Worm (Caenorhabditis elegans) whole organism, dauer: Measurements from ENCODE around the gene C47E8.9.

ENCODE experiments used
- unc-62 ChIP-seq: sonication (generic microtip); optimal IDR thresholded peaks from 2 replicates; lab custom pipeline; 2017; ENCODE audit warnings: missing biosample characterization, missing genetic modification reagents, missing genetic modification characterization

C47E8.9 gene

DNA sequence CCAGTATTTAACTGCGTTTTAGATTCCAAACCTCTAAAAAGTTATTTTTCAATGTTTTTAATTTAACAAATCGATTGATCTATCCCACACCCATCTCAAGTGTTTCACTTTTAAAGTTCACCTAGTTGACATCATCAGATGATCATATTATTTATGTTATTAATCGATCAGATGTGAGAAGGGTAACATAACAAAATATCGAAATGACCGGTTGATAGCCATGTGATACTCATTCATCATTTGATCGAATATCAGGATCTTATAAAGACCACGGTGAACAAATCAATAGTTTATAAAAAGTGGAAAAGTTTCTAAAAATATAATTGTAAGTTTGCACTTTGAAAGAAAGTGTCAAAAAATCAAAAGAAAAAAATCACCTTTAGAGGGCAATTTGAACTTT is 7.4 kb upstream of the C47E8.9 start:
- no peak for TF ChIP-seq unc-62 (GFP tag; lab: Kevin White, UChicago)

DNA sequence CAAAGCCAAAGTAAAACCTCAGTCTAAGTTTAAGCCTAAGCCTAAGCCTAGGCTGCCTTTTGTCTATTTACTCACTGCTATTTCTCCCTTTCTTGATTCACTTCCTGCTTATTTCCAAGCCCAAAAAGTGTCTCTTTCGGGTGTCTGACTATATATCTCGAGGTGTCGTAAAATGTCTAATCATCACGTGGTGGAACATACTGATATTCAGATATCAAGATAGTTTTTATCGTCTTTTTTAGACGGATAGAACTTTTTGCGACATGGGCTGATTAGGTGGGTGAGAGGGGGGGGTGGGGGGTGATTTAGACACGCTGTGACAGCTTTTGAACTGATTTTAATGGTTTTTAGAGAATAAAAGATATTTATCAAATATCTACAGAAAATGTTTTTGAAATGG is 6.1 kb upstream of the C47E8.9 start:
- TF ChIP-seq unc-62 (GFP tag; lab: Kevin White, UChicago), result no peak

DNA sequence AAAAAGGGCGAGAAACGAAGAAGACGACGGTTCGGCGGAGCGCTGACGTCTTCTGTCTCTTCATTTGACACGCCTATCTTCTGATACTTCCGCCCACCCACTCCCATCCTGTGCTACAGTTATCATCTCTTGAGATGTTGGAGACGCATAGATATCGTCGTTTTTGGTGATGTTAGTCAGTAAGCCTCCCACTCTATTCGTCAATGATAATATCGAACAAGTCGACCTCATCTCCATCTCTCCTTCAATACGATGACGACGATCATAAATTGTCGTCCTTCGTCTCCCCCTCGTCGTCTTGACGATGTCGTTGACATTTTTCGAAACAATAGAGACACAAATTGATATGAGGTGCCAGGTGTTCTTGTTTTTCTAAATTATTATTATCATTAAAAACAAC is 5.0 kb upstream of the C47E8.9 start, which contains the start of gene slc-25A29:
Gene slc-25A29, minus strand, starts transcription at position 45 of the 400 bp plus-strand sequence.
- TF ChIP-seq unc-62 (GFP tag; lab: Kevin White, UChicago), result no peak

DNA sequence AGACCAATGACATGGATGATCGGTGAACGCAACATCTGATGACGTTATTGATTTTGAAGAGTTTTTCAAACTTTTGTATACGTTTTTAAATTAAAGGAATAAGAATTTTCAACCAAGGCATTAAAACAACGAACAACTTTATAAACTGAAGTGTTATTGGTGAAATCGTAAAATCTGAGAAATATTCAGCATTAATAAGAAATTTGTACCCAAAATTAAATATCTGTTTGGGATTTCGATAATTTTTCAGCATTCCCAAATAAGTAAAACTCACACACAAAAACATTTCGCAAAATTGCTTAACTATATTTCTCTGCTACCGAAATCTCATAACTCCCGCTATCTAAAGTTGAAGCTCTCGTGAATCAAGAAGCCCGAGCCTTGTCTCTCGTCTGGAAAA is 3.5 kb upstream of the C47E8.9 start:
- TF ChIP-seq unc-62 (GFP tag; lab: Kevin White, UChicago), result no peak

DNA sequence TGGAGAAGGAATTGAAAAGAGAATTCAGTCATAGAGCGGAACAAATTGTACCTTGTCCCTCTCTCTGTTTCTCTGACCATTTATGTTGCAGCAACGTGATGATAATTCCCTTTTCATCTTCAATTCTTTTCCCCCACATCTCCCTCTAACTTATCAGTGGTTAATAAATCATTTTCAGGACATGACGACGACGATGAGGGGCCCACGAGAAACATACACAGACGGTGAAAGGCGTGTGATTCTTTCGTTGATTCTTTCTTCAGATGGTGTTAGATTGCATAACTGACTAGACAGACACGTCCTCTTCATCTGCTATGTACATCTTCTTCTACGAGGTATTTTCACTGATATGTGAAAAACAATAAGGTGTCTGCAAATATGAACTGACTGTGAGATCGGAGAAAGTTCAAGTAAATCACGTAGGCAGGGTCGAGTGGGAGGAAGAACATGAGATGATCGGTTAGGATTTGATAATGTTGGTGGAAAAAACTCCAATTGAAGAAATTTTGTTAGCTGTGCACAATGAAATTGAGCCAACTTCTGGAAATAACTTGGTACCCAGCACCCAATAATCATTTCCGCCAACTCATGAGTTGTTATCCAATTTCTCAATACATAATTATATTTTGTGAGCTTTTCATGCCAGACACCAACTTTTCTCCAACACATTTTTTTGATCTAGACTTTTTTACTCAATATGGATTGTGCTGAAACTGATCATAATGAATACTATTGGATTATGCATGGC is 2.3 kb upstream of the C47E8.9 start, which contains the start of gene srh-17:
Gene srh-17, plus strand, starts transcription at position 698 of the 748 bp plus-strand sequence.
- no peak for TF ChIP-seq unc-62 (GFP tag; lab: Kevin White, UChicago)

DNA sequence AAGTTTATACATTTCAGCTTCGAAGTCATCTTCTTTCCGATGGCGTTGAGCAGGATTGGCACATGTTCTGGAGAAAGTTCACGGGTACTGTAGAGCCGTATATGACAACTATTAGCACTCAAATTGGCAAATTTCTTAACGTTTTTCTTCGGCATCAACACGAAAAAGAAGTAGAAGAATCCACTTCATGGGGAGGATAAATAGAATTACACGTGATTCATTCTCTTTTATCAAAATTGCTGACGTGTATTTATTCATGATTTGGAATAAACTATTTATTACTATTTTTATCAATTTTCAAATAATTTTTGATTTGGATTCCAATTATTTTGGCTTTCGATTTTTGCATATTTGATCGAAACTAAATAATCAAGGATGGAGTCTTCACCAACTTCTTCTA is 2.6 kb downstream of the C47E8.9 start, which contains the start of gene C47E8.1:
Gene C47E8.1, plus strand, starts transcription at position 301 of the 400 bp plus-strand sequence.
- TF ChIP-seq unc-62 (GFP tag; lab: Kevin White, UChicago), result no peak

DNA sequence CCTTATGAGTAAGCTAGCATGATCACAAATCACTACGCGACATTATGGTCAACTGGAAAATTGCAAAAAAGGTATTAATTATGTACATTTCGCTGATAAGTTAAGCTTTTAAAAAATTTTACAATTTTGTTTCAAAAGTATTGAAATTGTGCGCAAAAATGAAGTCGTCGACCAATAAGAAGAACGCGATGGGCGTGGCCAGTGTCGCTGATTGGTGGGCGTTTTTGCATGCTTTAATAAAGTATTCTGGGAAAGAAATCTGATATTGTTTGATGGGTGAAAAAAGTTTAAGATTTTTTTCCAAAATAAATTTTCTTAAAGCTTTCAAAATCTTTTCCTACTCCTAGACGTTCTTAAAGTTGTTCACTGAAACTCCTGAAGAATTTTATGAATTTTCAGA is 15.2 kb downstream of the C47E8.9 start:
- TF ChIP-seq unc-62 (GFP tag; lab: Kevin White, UChicago), result no peak

DNA sequence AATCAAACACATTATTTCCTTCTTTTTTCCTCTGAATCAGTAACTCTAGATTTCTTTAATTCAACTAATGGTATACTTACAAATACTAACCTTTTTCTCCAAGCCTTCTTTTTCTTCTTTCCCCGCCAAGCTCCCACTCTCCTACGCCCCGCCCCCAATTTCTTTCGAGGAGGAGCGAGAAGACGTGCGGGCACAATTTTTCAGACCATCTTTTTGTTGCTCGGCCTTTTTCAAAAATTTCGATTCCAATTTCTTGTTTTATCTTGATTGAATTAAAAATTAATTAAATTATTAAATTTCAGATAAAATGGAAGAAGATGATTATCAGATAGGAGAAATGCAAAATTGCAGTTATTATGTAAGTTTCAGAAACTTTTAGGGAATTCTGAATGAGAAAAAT is 16.9 kb downstream of the C47E8.9 start, which contains the start of gene C47E8.3:
Gene C47E8.3, plus strand, starts transcription at position 301 of the 400 bp plus-strand sequence.
- no peak for TF ChIP-seq unc-62 (GFP tag; lab: Kevin White, UChicago)

DNA sequence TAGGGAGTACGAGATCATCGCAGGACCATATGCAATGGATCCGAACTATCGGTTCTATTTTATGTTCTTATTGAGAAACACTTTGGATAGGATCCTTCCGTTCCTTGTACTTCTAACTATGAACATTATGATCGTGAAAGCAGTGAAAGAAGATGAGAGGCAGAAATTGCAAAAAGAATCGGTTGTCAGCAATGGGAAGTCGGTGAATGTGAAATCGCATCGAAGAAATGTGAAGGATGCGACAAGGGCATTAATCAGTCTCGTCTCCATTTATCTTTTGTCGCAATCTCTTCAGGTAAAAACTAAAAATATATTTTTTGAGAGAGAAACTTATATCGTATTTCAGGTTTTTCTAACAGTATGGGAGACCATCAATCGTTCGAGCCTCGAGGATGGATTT is 19.8 kb downstream of the C47E8.9 start:
- TF ChIP-seq unc-62 (GFP tag; lab: Kevin White, UChicago), result no peak

DNA sequence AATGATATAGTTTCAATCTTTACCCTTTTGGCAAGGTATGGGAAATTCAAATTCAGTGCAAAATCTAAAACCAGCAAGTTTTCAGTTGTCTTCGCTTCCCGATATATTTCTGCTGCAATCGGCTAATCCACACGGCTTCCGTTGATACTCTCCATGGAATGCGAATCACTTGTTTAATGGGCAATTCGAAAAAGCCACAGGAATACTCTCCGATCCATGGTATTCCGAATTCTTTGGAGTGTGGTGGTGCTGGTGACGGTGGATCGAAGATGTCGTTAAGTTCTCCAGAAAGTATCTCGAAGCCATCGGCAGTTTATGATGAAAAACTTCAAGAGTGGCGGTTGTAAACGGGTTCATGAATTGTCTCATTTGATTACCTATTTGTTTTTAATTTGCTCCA is 20.2 kb downstream of the C47E8.9 start:
- TF ChIP-seq unc-62 (GFP tag; lab: Kevin White, UChicago), result no peak

DNA sequence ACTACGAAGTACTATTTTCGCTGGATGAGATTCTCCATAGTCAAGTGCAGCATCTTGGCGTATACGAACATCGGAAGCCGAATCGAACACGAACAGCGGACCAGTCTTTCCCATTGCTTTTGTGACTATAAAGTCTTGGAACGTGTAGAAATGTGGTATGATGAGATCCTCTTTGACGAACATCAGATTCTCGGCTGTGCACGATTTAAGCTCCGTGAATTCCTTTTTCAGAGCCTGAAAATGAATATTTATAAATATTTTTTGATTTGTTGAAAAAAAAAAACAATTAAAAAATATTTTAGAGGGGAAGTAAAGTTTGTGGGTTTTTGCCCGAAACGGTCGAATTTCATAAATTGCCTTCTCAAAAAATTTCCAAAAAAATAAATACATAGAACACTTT is 20.8 kb downstream of the C47E8.9 start:
- no peak for TF ChIP-seq unc-62 (GFP tag; lab: Kevin White, UChicago)

DNA sequence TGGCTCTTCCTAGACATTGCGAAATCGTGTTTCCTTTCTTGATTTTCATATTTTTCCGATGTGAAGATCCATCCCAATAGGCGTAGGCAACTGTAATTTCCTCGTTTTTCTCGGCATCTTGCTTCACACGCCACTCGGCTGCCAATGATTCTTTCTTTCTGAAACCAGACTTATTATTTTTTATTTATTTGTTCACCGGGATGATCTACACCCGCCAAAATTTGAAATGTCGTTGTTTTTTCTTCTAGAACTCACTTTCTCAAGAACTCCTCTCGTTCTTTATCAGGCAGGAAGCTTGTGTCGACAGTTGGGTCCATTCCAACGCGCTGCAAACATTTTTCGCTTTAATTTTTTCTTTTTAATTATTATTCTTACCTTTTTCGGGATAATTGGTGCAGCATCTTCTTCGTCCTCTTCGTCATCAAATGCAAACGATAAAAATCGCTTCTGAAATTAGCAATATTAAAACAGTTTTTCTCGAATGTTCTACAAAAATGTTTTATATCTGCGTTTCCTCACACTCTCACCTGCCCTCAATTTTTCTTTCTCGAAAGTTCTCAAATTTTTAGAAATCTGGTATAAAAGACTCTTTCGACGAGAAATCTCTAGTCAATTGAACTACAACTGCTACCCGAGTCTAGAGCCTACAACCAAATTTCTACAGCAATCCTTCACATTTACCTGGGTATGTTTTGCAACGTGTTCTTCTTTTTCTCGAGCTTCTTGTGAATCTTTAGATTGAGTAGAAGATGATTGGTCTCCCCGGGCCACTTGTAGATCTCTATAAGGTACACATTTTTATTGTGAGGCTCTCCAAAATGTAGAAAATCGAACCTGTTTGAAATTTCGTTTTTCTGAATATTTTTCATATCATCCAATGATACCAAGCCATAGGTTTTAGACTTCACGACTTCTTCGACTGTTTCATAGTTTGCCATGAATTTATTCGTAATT is 21.5 kb downstream of the C47E8.9 start, which contains the start of gene hsp-90:
Gene hsp-90, plus strand, starts transcription at position 560 of the 954 bp plus-strand sequence.
- TF ChIP-seq unc-62 (GFP tag; lab: Kevin White, UChicago), result no peak

DNA sequence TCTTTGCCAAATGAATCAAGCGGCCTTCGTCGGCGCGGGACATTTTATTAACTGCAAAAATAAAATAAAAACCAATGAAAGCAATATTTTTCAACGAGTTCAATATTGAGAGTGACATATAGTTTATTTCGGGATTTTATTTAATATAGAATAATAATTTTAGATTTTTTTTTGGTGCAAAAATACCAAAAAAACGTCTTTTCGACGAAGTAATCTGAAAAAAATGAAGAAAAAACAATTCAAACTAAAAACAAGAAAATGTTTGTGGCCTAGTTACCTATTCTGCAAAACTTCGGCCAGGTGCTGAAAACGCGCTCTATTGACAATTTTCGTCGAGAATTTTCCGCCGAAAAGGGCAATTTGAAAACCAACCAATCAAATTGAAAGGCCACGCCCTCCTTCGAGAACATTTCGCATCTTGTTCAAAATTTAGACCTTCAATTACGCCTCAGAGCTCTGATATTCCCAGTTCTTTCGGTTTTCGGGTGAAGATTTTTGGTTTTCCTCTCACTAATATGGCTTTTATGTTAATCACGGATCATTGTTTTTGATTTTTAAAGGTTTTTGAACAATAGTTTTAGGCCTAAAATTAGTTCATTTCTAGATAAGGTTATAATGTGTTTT is 22.4 kb downstream of the C47E8.9 start, which contains the start of gene C47E8.4:
Gene C47E8.4, minus strand, starts transcription at position 51 of the 624 bp plus-strand sequence.
- no peak for TF ChIP-seq unc-62 (GFP tag; lab: Kevin White, UChicago)

DNA sequence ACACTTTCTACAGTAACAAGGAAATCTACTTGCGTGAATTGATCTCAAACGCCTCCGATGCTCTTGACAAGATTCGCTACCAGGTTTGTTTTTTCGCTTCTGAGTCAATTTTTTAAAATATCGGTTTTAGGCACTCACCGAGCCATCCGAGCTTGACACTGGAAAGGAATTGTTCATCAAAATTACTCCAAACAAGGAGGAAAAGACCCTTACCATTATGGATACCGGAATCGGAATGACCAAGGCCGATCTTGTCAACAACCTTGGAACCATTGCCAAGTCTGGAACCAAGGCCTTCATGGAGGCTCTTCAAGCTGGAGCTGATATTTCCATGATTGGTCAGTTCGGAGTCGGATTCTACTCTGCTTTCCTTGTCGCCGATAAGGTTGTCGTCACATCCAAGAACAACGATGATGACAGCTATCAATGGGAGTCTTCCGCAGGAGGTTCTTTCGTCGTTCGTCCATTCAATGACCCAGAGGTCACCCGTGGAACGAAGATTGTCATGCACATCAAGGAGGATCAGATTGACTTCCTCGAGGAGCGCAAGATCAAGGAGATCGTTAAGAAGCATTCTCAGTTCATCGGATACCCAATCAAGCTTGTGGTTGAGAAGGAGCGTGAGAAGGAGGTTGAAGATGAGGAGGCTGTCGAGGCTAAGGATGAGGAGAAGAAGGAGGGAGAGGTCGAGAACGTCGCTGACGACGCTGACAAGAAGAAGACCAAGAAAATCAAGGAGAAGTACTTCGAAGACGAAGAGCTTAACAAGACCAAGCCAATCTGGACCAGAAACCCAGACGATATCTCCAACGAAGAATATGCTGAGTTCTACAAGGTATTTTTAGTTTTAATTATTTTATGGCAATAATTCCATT is 23.4 kb downstream of the C47E8.9 start:
- TF ChIP-seq unc-62 (GFP tag; lab: Kevin White, UChicago), result no peak
